Worm (Caenorhabditis elegans) whole organism, young adult: ENCODE results near the gene F18G5.6.
A peak's percentile ranks its signal among the peaks of the same experiment; 100 is the strongest.

Experiments
- F22D6.2 ChIP-seq: sonication (generic microtip); optimal IDR thresholded peaks from 2 replicates; lab custom pipeline; 2016; ENCODE audit warnings: mild to moderate bottlenecking, missing genetic modification characterization, missing compliant biosample characterization
- F39B2.1 ChIP-seq: fragments of 200-800 bp; sonication (Bioruptor generic); IDR thresholded peaks from 2 replicates; pipeline ENCODE4 v1.3.6; 2022; ENCODE audit warnings: missing genetic modification reagents, missing genetic modification characterization, missing compliant biosample characterization
- F57A8.1 ChIP-seq: fragments of 200-800 bp; sonication (Bioruptor generic); optimal IDR thresholded peaks from 2 replicates; lab custom pipeline; 2018; ENCODE audit warnings: mild to moderate bottlenecking, missing genetic modification characterization, moderate library complexity, missing compliant biosample characterization
- K11D2.4 ChIP-seq: fragments of 200-800 bp; sonication (Bioruptor generic); IDR thresholded peaks from 2 replicates; pipeline ENCODE4 v1.3.6; 2022; ENCODE audit warnings: missing genetic modification reagents, missing genetic modification characterization, missing compliant biosample characterization
- K12H6.12 ChIP-seq: fragments of 200-800 bp; sonication (Bioruptor generic); optimal IDR thresholded peaks from 2 replicates; lab custom pipeline; 2018; ENCODE audit warnings: mild to moderate bottlenecking, missing genetic modification characterization, missing compliant biosample characterization
- Y56A3A.18 ChIP-seq: fragments of 200-800 bp; sonication (Bioruptor generic); IDR thresholded peaks from 2 replicates; pipeline ENCODE4 v1.3.6; 2022; ENCODE audit warnings: missing genetic modification reagents, missing genetic modification characterization, missing compliant biosample characterization
- Y95B8A.8 ChIP-seq: fragments of 200-800 bp; sonication (Bioruptor generic); IDR thresholded peaks from 2 replicates; pipeline ENCODE4 v1.3.6; 2022; ENCODE audit warnings: missing genetic modification reagents, missing genetic modification characterization, missing compliant biosample characterization
- ZK185.1 ChIP-seq: sonication (generic microtip); optimal IDR thresholded peaks from 2 replicates; lab custom pipeline; 2016; ENCODE audit warnings: mild to moderate bottlenecking, missing genetic modification characterization, missing compliant biosample characterization; ENCODE audit not compliant: poor library complexity, severe bottlenecking
- ama-1 ChIP-seq, 3 experiments: fragments of 150-350 bp in 1 of 3; sonication (generic microtip) in 2 of 3; optimal IDR thresholded peaks; 2 replicates each; lab custom pipeline; 2014 to 2018; ENCODE audit warnings: missing biosample characterization in 2 of 3, missing genetic modification characterization in 2 of 3, missing genetic modification reagents in 2 of 3
- atf-7 ChIP-seq: sonication (generic microtip); optimal IDR thresholded peaks from 2 replicates; lab custom pipeline; 2017; ENCODE audit warnings: mild to moderate bottlenecking, missing genetic modification characterization, missing compliant biosample characterization
- athp-1 ChIP-seq: sonication (generic microtip); optimal IDR thresholded peaks from 2 replicates; lab custom pipeline; 2017; ENCODE audit warnings: mild to moderate bottlenecking, missing genetic modification characterization, missing compliant biosample characterization
- attf-3 ChIP-seq: fragments of 200-800 bp; sonication (Bioruptor generic); conservative IDR thresholded peaks from 2 replicates; pipeline ENCODE4 v1.3.6; 2022; ENCODE audit warnings: missing genetic modification reagents, missing genetic modification characterization, missing compliant biosample characterization
- attf-6 ChIP-seq: fragments of 200-800 bp; sonication (Bioruptor generic); IDR thresholded peaks from 2 replicates; pipeline ENCODE4 v1.3.6; 2022; ENCODE audit warnings: missing genetic modification reagents, missing genetic modification characterization, missing compliant biosample characterization
- ceh-40 ChIP-seq: fragments of 200-800 bp; sonication (Bioruptor generic); IDR thresholded peaks from 2 replicates; pipeline ENCODE4 v1.3.6; 2022; ENCODE audit warnings: missing genetic modification characterization, missing compliant biosample characterization
- ceh-58 ChIP-seq: fragments of 200-800 bp; sonication (Bioruptor generic); IDR thresholded peaks from 2 replicates; pipeline ENCODE4 v1.3.6; 2022; ENCODE audit warnings: missing genetic modification characterization, missing compliant biosample characterization
- ceh-91 ChIP-seq: fragments of 200-800 bp; sonication (Bioruptor generic); IDR thresholded peaks from 2 replicates; pipeline ENCODE4 v1.3.6; 2022; ENCODE audit warnings: missing genetic modification reagents, missing genetic modification characterization, missing compliant biosample characterization
- dpff-1 ChIP-seq: sonication (generic microtip); optimal IDR thresholded peaks from 2 replicates; lab custom pipeline; 2017; ENCODE audit warnings: mild to moderate bottlenecking, missing genetic modification characterization, missing compliant biosample characterization
- egl-18 ChIP-seq: fragments of 200-800 bp; sonication (Bioruptor generic); IDR thresholded peaks from 2 replicates; pipeline ENCODE4 v1.3.6; 2022; ENCODE audit warnings: missing genetic modification reagents, missing genetic modification characterization, missing compliant biosample characterization
- ekl-4 ChIP-seq: fragments of 200-800 bp; sonication (Bioruptor generic); IDR thresholded peaks from 2 replicates; pipeline ENCODE4 v1.3.6; 2022; ENCODE audit warnings: missing genetic modification reagents, missing genetic modification characterization, missing compliant biosample characterization
- hmg-1.2 ChIP-seq: fragments of 200-800 bp; sonication (Bioruptor generic); IDR thresholded peaks from 2 replicates; pipeline ENCODE4 v1.3.6; 2022; ENCODE audit warnings: missing genetic modification reagents, missing genetic modification characterization, missing compliant biosample characterization
- hmg-20 ChIP-seq: fragments of 200-800 bp; sonication (Bioruptor generic); IDR thresholded peaks from 2 replicates; pipeline ENCODE4 v1.3.6; 2022; ENCODE audit warnings: missing genetic modification reagents, missing genetic modification characterization, missing compliant biosample characterization
- lin-35 ChIP-seq, 3 experiments: fragments of 150-350 bp in 2 of 3; sonication (generic microtip) in 1 of 3; optimal IDR thresholded peaks; 2 replicates each; lab custom pipeline; 2014 to 2018; ENCODE audit warnings: missing biosample characterization in 3 of 3, missing genetic modification characterization in 3 of 3, missing genetic modification reagents in 3 of 3
- mel-28 ChIP-seq: sonication (generic microtip); optimal IDR thresholded peaks from 2 replicates; lab custom pipeline; 2016; ENCODE audit warnings: borderline replicate concordance, mild to moderate bottlenecking, missing genetic modification characterization, missing compliant biosample characterization
- nfya-1 ChIP-seq: sonication (generic microtip); optimal IDR thresholded peaks from 2 replicates; lab custom pipeline; 2017; ENCODE audit warnings: antibody characterized with exemption, missing compliant biosample characterization, missing genetic modification characterization, borderline replicate concordance; ENCODE audit not compliant: insufficient read depth
- nhr-179 ChIP-seq: sonication (generic microtip); optimal IDR thresholded peaks from 2 replicates; lab custom pipeline; 2016; ENCODE audit warnings: mild to moderate bottlenecking, missing genetic modification characterization, missing compliant biosample characterization
- nhr-27 ChIP-seq: fragments of 200-800 bp; sonication (Bioruptor generic); optimal IDR thresholded peaks from 2 replicates; lab custom pipeline; 2018; ENCODE audit warnings: mild to moderate bottlenecking, missing genetic modification characterization, moderate library complexity, missing compliant biosample characterization
- pbrm-1 ChIP-seq: fragments of 200-800 bp; sonication (Bioruptor generic); IDR thresholded peaks from 2 replicates; pipeline ENCODE4 v1.3.6; 2022; ENCODE audit warnings: missing genetic modification reagents, missing genetic modification characterization, missing compliant biosample characterization
- rec-8 ChIP-seq, 2 experiments: sonication (generic microtip); optimal IDR thresholded peaks; 2 replicates each; lab custom pipeline; 2016; ENCODE audit warnings: mild to moderate bottlenecking in 2 of 2, missing genetic modification characterization in 2 of 2, missing genetic modification reagents in 2 of 2, missing genotype in 2 of 2, missing biosample characterization in 1 of 2, missing compliant biosample characterization in 1 of 2, moderate library complexity in 1 of 2
- sdz-38 ChIP-seq: sonication (generic microtip); optimal IDR thresholded peaks from 2 replicates; lab custom pipeline; 2016; ENCODE audit warnings: missing genotype, missing genetic modification characterization, missing compliant biosample characterization
- sea-2 ChIP-seq: fragments of 200-800 bp; sonication (Bioruptor generic); IDR thresholded peaks from 2 replicates; pipeline ENCODE4 v1.3.6; 2022; ENCODE audit warnings: missing genetic modification characterization, missing compliant biosample characterization
- somi-1 ChIP-seq: fragments of 200-800 bp; sonication (Bioruptor generic); optimal IDR thresholded peaks from 2 replicates; lab custom pipeline; 2018; ENCODE audit warnings: mild to moderate bottlenecking, missing genetic modification characterization, missing compliant biosample characterization
- tbx-9 ChIP-seq: sonication (generic microtip); optimal IDR thresholded peaks from 2 replicates; lab custom pipeline; 2016; ENCODE audit warnings: borderline replicate concordance, missing genetic modification characterization, inconsistent platforms, missing compliant biosample characterization
- unc-62 ChIP-seq: fragments of 150-350 bp; optimal IDR thresholded peaks from 2 replicates; lab custom pipeline; 2014; ENCODE audit warnings: missing biosample characterization, missing genetic modification reagents, missing genetic modification characterization
- xnd-1 ChIP-seq: sonication (generic microtip); optimal IDR thresholded peaks from 2 replicates; lab custom pipeline; 2016; ENCODE audit warnings: missing genotype, missing genetic modification reagents, missing genetic modification characterization, missing compliant biosample characterization
- ztf-18 ChIP-seq: sonication (generic microtip); optimal IDR thresholded peaks from 2 replicates; lab custom pipeline; 2016; ENCODE audit warnings: missing genotype, mild to moderate bottlenecking, missing genetic modification characterization, missing compliant biosample characterization
- ztf-6 ChIP-seq: fragments of 200-800 bp; sonication (Bioruptor generic); IDR thresholded peaks from 2 replicates; pipeline ENCODE4 v1.3.6; 2022; ENCODE audit warnings: missing genetic modification reagents, missing genetic modification characterization, missing compliant biosample characterization

The F18G5.6 gene

ce11 chrX:9248083-9248805 lies 15.9 kb downstream of the F18G5.6 start:
- TF ChIP-seq attf-6, result no peak
- no peak for TF ChIP-seq hmg-20 (GFP tag; lab: Robert Waterston, UW)
- TF ChIP-seq somi-1, result peak; percentile 16
- TF ChIP-seq attf-3, result no peak
- TF ChIP-seq, all 124 proteins: peak for 1

DNA sequence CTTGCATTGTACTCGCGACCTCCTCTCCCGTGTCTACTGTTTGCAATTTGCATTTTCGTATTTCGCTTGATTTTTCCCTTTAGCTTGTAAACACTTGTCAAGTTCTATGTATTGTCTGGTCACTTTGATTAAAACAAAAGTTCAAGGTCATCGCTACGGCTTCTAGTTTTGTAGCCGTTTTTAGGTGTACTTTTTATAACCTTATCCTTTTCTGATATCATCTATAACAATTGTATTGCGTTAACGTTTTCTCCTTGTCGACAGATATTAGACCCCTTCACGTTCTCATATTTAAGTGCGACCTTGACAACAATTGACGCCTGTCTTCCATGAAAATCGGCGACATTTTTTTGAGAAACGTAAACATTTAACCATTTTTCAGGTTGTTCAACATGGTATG lies 17.5 kb downstream of the F18G5.6 start:
- TF ChIP-seq hmg-1.2 (no peak), dpff-1 (no peak), nhr-27 (tag; lab: Kevin White, UChicago) (no peak), sea-2 (GFP tag; lab: Robert Waterston, UW) (no peak), sdz-38 (tag; lab: Kevin White, UChicago) (no peak), ama-1 (optimal IDR thresholded peaks at IDR 0.05; lab: Kevin White, UChicago) (no peak), ama-1 (GFP tag; optimal IDR thresholded peaks at IDR 0.05; lab: Kevin White, UChicago) (no peak), F57A8.1 (no peak), rec-8 (tag; optimal IDR thresholded peaks at IDR 0.05; lab: Kevin White, UChicago) (no peak), ceh-91 (GFP tag; lab: Robert Waterston, UW) (no peak), tbx-9 (tag; lab: Kevin White, UChicago) (no peak), F22D6.2 (no peak), Y95B8A.8 (GFP tag; lab: Robert Waterston, UW) (no peak), F39B2.1 (no peak), pbrm-1 (GFP tag; lab: Robert Waterston, UW) (no peak), egl-18 (GFP tag; lab: Robert Waterston, UW) (no peak), nhr-179 (tag; lab: Kevin White, UChicago) (no peak), athp-1 (tag; lab: Kevin White, UChicago) (no peak), unc-62 (no peak), ceh-40 (GFP tag; lab: Robert Waterston, UW) (no peak), K12H6.12 (tag; lab: Kevin White, UChicago) (no peak)

DNA sequence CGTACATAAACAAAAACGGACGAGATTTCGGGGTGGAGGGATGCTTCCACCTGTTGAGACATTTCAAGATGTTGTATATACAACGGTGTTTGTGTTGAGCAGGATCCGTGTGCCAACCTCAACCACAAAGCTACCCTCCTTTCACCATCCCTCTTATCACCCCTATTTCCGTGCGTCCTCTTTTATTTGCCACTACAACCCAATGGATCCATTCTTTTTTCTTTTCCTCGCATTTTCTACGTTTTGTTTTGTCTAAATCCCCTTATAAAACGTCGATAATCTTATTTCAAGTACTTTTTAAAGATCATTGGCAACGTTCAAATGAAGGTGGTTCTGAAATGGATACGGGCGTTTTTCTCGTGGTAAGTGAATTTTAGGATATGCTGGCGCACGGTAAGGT lies 20.9 kb downstream of the F18G5.6 start, which contains the start of gene gpa-12:
gpa-12 (plus strand) TSS at position 301 of the 400 bp plus-strand sequence.
- TF ChIP-seq lin-35 (GFP tag; optimal IDR thresholded peaks at IDR 0.05; lab: Kevin White, UChicago), result no peak
- no peak for TF ChIP-seq ceh-58 (GFP tag; lab: Robert Waterston, UW)
- TF ChIP-seq ztf-6 (GFP tag; lab: Robert Waterston, UW), result no peak
- TF ChIP-seq mel-28 (tag; lab: Kevin White, UChicago), result no peak
- TF ChIP-seq K11D2.4 (GFP tag; lab: Robert Waterston, UW), result no peak
- no peak for TF ChIP-seq ztf-18 (tag; lab: Kevin White, UChicago)
- no peak for TF ChIP-seq nfya-1 (tag; lab: Kevin White, UChicago)
- TF ChIP-seq xnd-1 (tag; lab: Kevin White, UChicago), result no peak
- TF ChIP-seq atf-7 (tag; lab: Kevin White, UChicago), result no peak
- no peak for TF ChIP-seq ZK185.1 (tag; lab: Kevin White, UChicago)
- no peak for TF ChIP-seq Y56A3A.18 (GFP tag; lab: Robert Waterston, UW)
- TF ChIP-seq ekl-4, result no peak
